Fruit fly (Drosophila melanogaster) whole organism, pupa: ENCODE results near the gene Ets65A.
"Not testable (repeated sequence)": the region's sequence is repeated elsewhere in the genome, so short reads cannot be mapped to it uniquely, and the experiment has no call there.

Experiments
- CG10348 ChIP-seq: fragments of 200-800 bp; sonication (Bioruptor generic); IDR thresholded peaks from 2 replicates; pipeline ENCODE4 v1.3.6; 2022; ENCODE audit warnings: missing biosample characterization, missing genetic modification characterization
- CG12605 ChIP-seq: fragments of 200-800 bp; sonication (Bioruptor generic); IDR thresholded peaks from 2 replicates; pipeline ENCODE4 v1.3.6; 2022; ENCODE audit warnings: missing biosample characterization, missing genetic modification characterization
- CG13204 ChIP-seq: fragments of 200-800 bp; sonication (Bioruptor generic); optimal IDR thresholded peaks from 2 replicates; lab custom pipeline; 2018; ENCODE audit warnings: missing biosample characterization, mild to moderate bottlenecking, missing genetic modification characterization, moderate library complexity
- CG14655 ChIP-seq: fragments of 200-800 bp; sonication (Bioruptor generic); optimal IDR thresholded peaks from 3 replicates; lab custom pipeline; 2017; ENCODE audit warnings: mild to moderate bottlenecking, missing biosample characterization, missing genetic modification reagents, missing genetic modification characterization
- CG15710 ChIP-seq: fragments of 200-800 bp; sonication (Bioruptor generic); optimal IDR thresholded peaks from 2 replicates; lab custom pipeline; 2018; ENCODE audit warnings: missing biosample characterization, mild to moderate bottlenecking, missing genetic modification characterization, moderate library complexity
- CG17806 ChIP-seq: fragments of 200-800 bp; sonication (Bioruptor generic); optimal IDR thresholded peaks from 2 replicates; lab custom pipeline; 2018; ENCODE audit warnings: missing biosample characterization, mild to moderate bottlenecking, missing genetic modification characterization, moderate library complexity
- CG32121 ChIP-seq: fragments of 200-800 bp; sonication (Bioruptor generic); IDR thresholded peaks from 2 replicates; pipeline ENCODE4 v1.3.6; 2022; ENCODE audit warnings: missing biosample characterization, missing genetic modification characterization
- CG34367 ChIP-seq: fragments of 200-800 bp; sonication (Bioruptor generic); optimal IDR thresholded peaks from 2 replicates; lab custom pipeline; 2018; ENCODE audit warnings: missing biosample characterization, mild to moderate bottlenecking, missing genetic modification characterization
- CG4496 ChIP-seq: fragments of 200-800 bp; sonication (Bioruptor generic); IDR thresholded peaks from 3 replicates; pipeline ENCODE4 v1.3.6; 2022; ENCODE audit warnings: missing biosample characterization, missing genetic modification characterization
- CG8159 ChIP-seq: fragments of 200-800 bp; sonication (Bioruptor generic); optimal IDR thresholded peaks from 3 replicates; lab custom pipeline; 2018; ENCODE audit warnings: missing biosample characterization, mild to moderate bottlenecking, missing genetic modification characterization, moderate library complexity
- CG8301 ChIP-seq: fragments of 200-800 bp; sonication (Bioruptor generic); optimal IDR thresholded peaks from 2 replicates; lab custom pipeline; 2018; ENCODE audit warnings: missing biosample characterization, mild to moderate bottlenecking, missing genetic modification characterization
- CG9948 ChIP-seq: fragments of 200-800 bp; sonication (Bioruptor generic); optimal IDR thresholded peaks from 2 replicates; lab custom pipeline; 2018; ENCODE audit warnings: missing biosample characterization, mild to moderate bottlenecking, missing genetic modification characterization, moderate library complexity
- D1 ChIP-seq: fragments of 200-800 bp; sonication (Bioruptor generic); optimal IDR thresholded peaks from 2 replicates; lab custom pipeline; 2018; ENCODE audit warnings: missing biosample characterization, mild to moderate bottlenecking, missing genetic modification characterization, moderate library complexity
- EcR ChIP-seq: fragments of 200-800 bp; sonication (Bioruptor generic); optimal IDR thresholded peaks from 3 replicates; lab custom pipeline; 2019; ENCODE audit warnings: missing biosample characterization, missing genetic modification characterization, mild to moderate bottlenecking, moderate library complexity, missing genetic modification reagents
- Ets98B ChIP-seq: fragments of 200-800 bp; sonication (Bioruptor generic); IDR thresholded peaks from 2 replicates; pipeline ENCODE4 v1.3.6; 2022; ENCODE audit warnings: missing biosample characterization, missing genetic modification characterization
- Pif1A ChIP-seq: fragments of 200-800 bp; sonication (Bioruptor generic); optimal IDR thresholded peaks from 3 replicates; lab custom pipeline; 2016; ENCODE audit warnings: missing biosample characterization, missing genetic modification characterization
- Pif1B ChIP-seq: fragments of 200-800 bp; sonication (Bioruptor generic); optimal IDR thresholded peaks from 3 replicates; lab custom pipeline; 2016; ENCODE audit warnings: missing biosample characterization, missing genetic modification characterization
- Snoo ChIP-seq: fragments of 200-800 bp; sonication (Bioruptor generic); optimal IDR thresholded peaks from 3 replicates; lab custom pipeline; 2017; ENCODE audit warnings: missing biosample characterization, mild to moderate bottlenecking, missing genetic modification characterization, inconsistent platforms
- fd96Ca ChIP-seq: fragments of 200-800 bp; sonication (Bioruptor generic); IDR thresholded peaks from 3 replicates; pipeline ENCODE4 v1.3.6; 2022; ENCODE audit warnings: missing biosample characterization, missing genetic modification characterization
- gl ChIP-seq: fragments of 200-800 bp; sonication (Bioruptor generic); optimal IDR thresholded peaks from 2 replicates; lab custom pipeline; 2018; ENCODE audit warnings: missing biosample characterization, mild to moderate bottlenecking, missing genetic modification characterization
- rn ChIP-seq: fragments of 200-800 bp; sonication (Bioruptor generic); IDR thresholded peaks from 2 replicates; pipeline ENCODE4 v1.3.6; 2022; ENCODE audit warnings: missing biosample characterization, missing genetic modification characterization

The Ets65A gene

DNA sequence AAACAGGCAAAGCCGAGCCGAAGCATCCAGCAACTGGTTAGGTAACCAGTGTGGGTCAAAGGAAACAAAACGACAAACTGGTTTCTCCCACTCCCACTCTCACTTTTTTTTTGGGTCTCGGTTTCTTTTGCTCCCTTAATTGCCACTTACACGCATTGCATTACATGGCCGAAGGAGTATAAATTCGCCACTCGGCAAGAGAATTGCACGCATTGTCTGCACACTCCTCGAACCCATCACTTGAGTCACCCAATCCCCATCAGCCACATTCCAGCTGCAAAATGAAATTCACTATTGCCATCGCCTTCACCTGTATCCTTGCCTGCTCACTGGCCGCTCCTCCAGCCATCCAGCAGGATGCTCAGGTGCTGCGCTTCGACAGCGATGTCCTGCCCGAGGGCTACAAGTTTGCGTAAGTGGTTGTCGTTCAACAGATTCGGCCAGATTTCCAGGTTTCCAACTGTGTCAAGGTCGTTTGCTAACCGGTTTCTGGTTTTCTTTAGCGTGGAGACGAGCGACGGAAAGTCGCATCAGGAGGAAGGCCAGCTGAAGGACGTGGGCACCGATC, 45.9 kb downstream of the Ets65A start, which contains the start of gene Lcp65Ad:
Lcp65Ad (plus strand) TSS at position 208 of the 568 bp plus-strand sequence.
- TF ChIP-seq EcR: peak; percentile 36
- TF ChIP-seq CG14655 (GFP tag; lab: Kevin White, UChicago): no peak

DNA sequence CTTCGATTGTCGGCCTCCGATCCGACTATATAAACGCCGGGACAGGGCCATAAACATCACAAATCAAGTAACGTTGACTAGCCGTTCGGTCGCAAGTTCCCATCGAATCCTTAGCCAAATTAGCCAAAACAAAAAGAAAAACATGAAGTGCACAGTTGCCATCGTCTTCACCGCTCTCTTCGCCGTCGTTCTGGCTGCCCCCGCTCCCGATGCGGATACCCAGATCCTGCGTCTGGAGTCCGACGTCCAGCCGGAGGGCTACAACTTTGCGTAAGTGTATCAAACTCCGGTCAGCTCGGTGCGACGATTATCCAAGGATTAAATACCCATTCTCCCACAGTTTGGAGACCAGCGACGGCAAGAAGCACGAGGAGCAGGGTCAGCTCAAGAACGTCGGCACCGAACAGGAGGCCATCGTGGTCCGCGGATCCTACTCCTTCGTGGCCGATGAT, 47.4 kb downstream of the Ets65A start, which contains the start of gene Lcp65Ac:
Lcp65Ac (plus strand) TSS at position 51 of the 452 bp plus-strand sequence.
- TF ChIP-seq CG32121 (GFP tag; lab: Robert Waterston, UW) (no peak), CG17806 (tag; lab: Kevin White, UChicago) (no peak), CG15710 (tag; lab: Kevin White, UChicago) (no peak), CG8301 (tag; lab: Kevin White, UChicago) (no peak), D1 (no peak), CG4496 (GFP tag; lab: Robert Waterston, UW) (no peak), Ets98B (no peak), CG9948 (tag; lab: Kevin White, UChicago) (no peak), CG8159 (tag; lab: Kevin White, UChicago) (no peak), Snoo (tag; lab: Kevin White, UChicago) (no peak), Pif1A (GFP tag; lab: Kevin White, UChicago) (no peak)

DNA sequence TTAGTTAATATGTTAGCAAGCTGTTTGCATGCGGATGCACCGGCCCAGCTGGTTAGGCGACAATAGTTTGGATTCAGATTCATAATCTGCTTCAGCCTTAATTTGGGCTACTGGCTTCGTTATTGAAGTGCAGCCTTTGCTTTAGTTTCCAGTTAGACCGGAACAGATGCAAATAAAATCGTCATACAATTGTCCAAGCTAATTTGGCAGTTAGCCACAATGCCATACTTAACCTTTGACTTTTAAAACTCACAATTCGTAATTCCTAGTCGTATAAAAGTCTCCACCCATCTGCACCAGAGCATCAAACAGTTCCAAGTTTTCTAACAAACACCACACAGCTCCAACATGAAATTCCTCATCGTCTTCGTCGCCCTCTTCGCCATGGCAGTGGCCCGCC, 49.0 kb downstream of the Ets65A start, which contains the start of gene Lcp65Ab2:
Lcp65Ab2 (plus strand) TSS at position 301 of the 400 bp plus-strand sequence.
- TF ChIP-seq EcR; CG8301 (tag; lab: Kevin White, UChicago); Snoo (tag; lab: Kevin White, UChicago): not testable (repeated sequence)

DNA sequence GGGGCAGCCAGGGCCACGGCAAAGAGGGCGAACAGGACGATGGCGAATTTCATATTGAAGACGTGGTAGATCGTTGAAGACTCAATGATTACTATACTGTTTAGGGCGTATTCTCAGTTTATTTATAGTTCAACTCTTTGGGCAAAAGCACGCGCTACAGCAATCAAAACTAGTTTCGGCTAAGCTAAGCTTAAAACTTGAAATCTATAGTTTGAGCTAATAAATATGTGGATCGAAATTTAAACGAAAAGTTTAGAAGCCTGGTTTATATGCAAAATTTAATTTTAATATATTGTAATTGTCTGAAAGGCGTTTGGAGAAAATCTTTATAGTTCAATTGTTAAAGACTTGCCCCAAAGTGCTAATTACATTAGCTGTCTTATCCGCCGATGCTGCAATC, 50.5 kb downstream of the Ets65A start, which contains the start of gene Cpr65Ax1:
Cpr65Ax1 (minus strand) TSS at position 101 of the 400 bp plus-strand sequence.
- TF ChIP-seq CG12605; CG9948 (tag; lab: Kevin White, UChicago); CG32121 (GFP tag; lab: Robert Waterston, UW): not testable (repeated sequence)

dm6 chr3L:6149248-6149647, 51.8 kb downstream of the Ets65A start, which contains the start of gene Lcp65Ab1:
TSS of gene Lcp65Ab1 (plus strand) at chr3L:6149548.
- TF ChIP-seq EcR; CG15710 (tag; lab: Kevin White, UChicago); gl (tag; lab: Kevin White, UChicago): not testable (repeated sequence)

DNA sequence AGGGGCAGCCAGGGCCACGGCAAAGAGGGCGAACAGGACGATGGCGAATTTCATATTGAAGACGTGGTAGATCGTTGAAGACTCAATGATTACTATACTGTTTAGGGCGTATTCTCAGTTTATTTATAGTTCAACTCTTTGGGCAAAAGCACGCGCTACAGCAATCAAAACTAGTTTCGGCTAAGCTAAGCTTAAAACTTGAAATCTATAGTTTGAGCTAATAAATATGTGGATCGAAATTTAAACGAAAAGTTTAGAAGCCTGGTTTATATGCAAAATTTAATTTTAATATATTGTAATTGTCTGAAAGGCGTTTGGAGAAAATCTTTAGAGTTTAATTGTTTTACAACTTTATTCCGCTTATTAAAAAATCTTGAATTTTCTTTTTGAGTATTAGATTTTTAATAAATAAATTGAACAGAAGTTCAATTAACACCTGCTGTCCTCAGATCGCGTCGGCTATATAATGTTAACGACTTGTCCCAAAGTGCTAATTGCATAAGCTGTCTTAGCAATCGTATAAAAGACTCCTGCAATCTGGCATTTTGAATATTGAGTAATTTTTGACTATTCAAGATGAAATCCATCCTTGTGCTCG, 53.4 kb downstream of the Ets65A start, which contains the start of the genes Cpr65Ax2 and Lcp65Aa:
Cpr65Ax2 (minus strand) TSS at position 101 of the 598 bp plus-strand sequence.
Lcp65Aa (plus strand) TSS at position 548 of the 598 bp plus-strand sequence.
- not testable (repeated sequence) for TF ChIP-seq Ets98B; gl (tag; lab: Kevin White, UChicago); CG17806 (tag; lab: Kevin White, UChicago)

DNA sequence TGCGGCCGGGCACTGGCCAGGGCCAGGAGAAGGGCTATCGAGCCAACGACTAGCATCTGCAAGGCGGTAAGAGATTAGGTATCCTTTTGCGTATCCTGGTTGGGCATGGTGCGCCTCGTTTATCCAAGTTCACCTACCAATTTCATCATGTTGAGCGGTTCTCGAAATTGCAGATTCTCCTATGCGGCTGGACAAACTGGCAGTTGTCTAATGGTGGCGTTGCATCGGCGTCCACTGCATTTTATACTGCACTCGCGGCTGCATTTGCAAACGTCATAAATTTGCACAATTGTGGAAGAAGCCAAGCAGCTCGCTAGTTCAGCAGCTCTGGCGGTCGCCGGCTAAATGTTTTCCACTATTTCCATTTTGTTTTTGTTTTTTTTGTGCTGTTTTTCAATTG, 55.1 kb downstream of the Ets65A start, which contains the start of gene Acp65Aa:
Acp65Aa (minus strand) TSS at position 215 of the 400 bp plus-strand sequence.
- TF ChIP-seq CG4496 (GFP tag; lab: Robert Waterston, UW): no peak
- TF ChIP-seq D1: no peak
- no peak for TF ChIP-seq CG8301 (tag; lab: Kevin White, UChicago)
- no peak for TF ChIP-seq CG14655 (GFP tag; lab: Kevin White, UChicago)
- TF ChIP-seq CG12605: no peak

DNA sequence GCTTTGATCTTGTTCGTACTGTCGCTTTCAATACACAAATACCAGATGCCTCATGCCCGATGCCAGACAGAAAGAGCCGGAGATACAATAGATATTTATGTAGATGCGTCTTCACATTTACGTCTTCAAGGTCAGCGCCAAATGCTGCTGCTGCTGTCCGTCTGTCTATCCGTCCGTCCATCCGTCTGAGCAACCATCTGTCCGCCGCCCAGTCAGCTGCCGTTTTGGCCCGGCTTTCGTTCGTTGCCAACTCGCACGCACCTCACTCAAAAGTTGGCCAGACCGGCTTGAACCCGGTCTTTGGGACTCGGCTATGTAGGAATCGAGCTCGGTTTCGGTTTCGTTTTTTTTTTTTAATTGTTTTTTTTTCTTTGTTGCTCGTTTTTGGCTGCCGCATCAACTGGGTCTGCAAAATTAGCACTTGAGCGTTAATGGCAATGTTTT, 57.6 kb downstream of the Ets65A start:
- TF ChIP-seq rn (GFP tag; lab: Robert Waterston, UW): no peak
- TF ChIP-seq CG13204 (GFP tag; lab: Kevin White, UChicago): peak; percentile 89
- TF ChIP-seq CG14655 (GFP tag; lab: Kevin White, UChicago): no peak
- peak; percentile 77 for TF ChIP-seq CG4496 (GFP tag; lab: Robert Waterston, UW)
- no peak for TF ChIP-seq CG9948 (tag; lab: Kevin White, UChicago)
- TF ChIP-seq fd96Ca (GFP tag; lab: Robert Waterston, UW): 0 out of 3 replicates have a peak, but pooled peaks have one; percentile 42
- peak; percentile 43 for TF ChIP-seq Snoo (tag; lab: Kevin White, UChicago)
- peak; percentile 81 for TF ChIP-seq Pif1A (GFP tag; lab: Kevin White, UChicago)
- TF ChIP-seq CG8159 (tag; lab: Kevin White, UChicago): peak; percentile 42
- TF ChIP-seq CG8301 (tag; lab: Kevin White, UChicago): no peak
- no peak for TF ChIP-seq D1
- TF ChIP-seq Ets98B: peak; percentile 61; the same call in 1 of the 2 replicates
- TF ChIP-seq EcR: peak; percentile 73
- TF ChIP-seq CG34367 (tag; lab: Kevin White, UChicago): peak; percentile 59
- TF ChIP-seq CG12605: peak; percentile 91
- peak; percentile 71 for TF ChIP-seq Pif1B
- peak; percentile 35 for TF ChIP-seq CG17806 (tag; lab: Kevin White, UChicago)
- TF ChIP-seq CG32121 (GFP tag; lab: Robert Waterston, UW): peak; percentile 37; the same call in 1 of the 2 replicates
- no peak for TF ChIP-seq CG10348 (GFP tag; lab: Robert Waterston, UW)
- TF ChIP-seq gl (tag; lab: Kevin White, UChicago): peak; percentile 68
- TF ChIP-seq CG15710 (tag; lab: Kevin White, UChicago): peak; percentile 65
